Fruit fly (Drosophila melanogaster) Kc167 (cell line): Measurements from ENCODE around the gene pps.

Experiments used
- Sin3A ChIP-seq: fragments of >200 bp; optimal IDR thresholded peaks from 2 replicates; lab custom pipeline; 2018; ENCODE audit warnings: missing external identifiers
- insv ChIP-seq: fragments of >200 bp; optimal IDR thresholded peaks from 3 replicates; lab custom pipeline; 2018; ENCODE audit warnings: missing external identifiers
- psq ChIP-seq: fragments of >200 bp; optimal IDR thresholded peaks from 2 replicates; lab custom pipeline; 2017; ENCODE audit warnings: missing external identifiers

dm6 chr3R:12398054-12398453 is 15.6 kb upstream of the pps start:
- TF ChIP-seq Sin3A = no peak
- TF ChIP-seq psq (lab: Kevin White, UChicago) = no peak
- no peak for TF ChIP-seq insv
